Worm (Caenorhabditis elegans) whole organism, early embryonic: ENCODE results near the gene hmp-1.

Experiments
- aly-1 ChIP-seq: sonication (generic microtip); optimal IDR thresholded peaks from 2 replicates; lab custom pipeline; 2016; ENCODE audit warnings: missing genetic modification characterization, missing compliant biosample characterization
- ama-1 ChIP-seq: fragments of 150-350 bp; optimal IDR thresholded peaks from 2 replicates; lab custom pipeline; 2014
- ets-7 ChIP-seq: sonication (generic microtip); optimal IDR thresholded peaks from 2 replicates; lab custom pipeline; 2016; ENCODE audit warnings: missing genotype, missing genetic modification characterization, missing compliant biosample characterization
- flt-1 ChIP-seq: fragments of 200-800 bp; sonication (Bioruptor generic); IDR thresholded peaks from 2 replicates; pipeline ENCODE4 v1.3.6; 2022; ENCODE audit warnings: missing genetic modification characterization, missing compliant biosample characterization
- hnd-1 ChIP-seq: sonication (generic microtip); optimal IDR thresholded peaks from 2 replicates; lab custom pipeline; 2016; ENCODE audit warnings: missing genetic modification characterization, missing compliant biosample characterization
- scrt-1 ChIP-seq: fragments of 200-800 bp; sonication (Bioruptor generic); IDR thresholded peaks from 2 replicates; pipeline ENCODE4 v1.3.6; 2022; ENCODE audit warnings: missing genetic modification characterization, missing compliant biosample characterization
- tbx-11 ChIP-seq: fragments of 200-800 bp; sonication (Bioruptor generic); IDR thresholded peaks from 2 replicates; pipeline ENCODE4 v1.3.6; 2022; ENCODE audit warnings: missing genetic modification characterization, missing compliant biosample characterization
- tra-4 ChIP-seq: sonication (generic microtip); optimal IDR thresholded peaks from 2 replicates; lab custom pipeline; 2017; ENCODE audit warnings: missing genetic modification characterization, missing compliant biosample characterization

DNA sequence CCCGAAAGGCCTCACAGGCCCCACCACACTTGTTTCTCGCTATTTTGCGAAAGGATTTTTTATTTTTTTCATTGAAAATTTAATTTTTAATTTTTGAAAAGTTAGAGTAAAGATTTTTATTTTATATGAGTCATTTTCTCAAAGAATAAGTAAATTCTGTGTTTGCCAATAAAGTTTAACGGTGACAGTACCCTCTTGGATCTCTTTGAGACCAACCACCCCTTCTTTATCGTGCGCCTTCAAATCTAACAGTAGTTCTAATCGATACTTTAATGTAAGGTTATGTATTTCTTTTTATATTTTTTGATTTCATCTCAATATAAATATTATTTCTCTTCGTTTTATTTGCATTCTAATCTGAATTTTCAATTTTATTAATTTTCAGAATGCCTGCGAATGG, at the start of gene hmp-1:
- TF ChIP-seq ets-7 (tag; lab: Kevin White, UChicago) (no peak), scrt-1 (GFP tag; lab: Robert Waterston, UW) (no peak), ama-1 (lab: Kevin White, UChicago) (no peak), aly-1 (tag; lab: Kevin White, UChicago) (no peak), tbx-11 (GFP tag; lab: Robert Waterston, UW) (no peak), hnd-1 (tag; lab: Kevin White, UChicago) (no peak), tra-4 (tag; lab: Kevin White, UChicago) (no peak), flt-1 (GFP tag; lab: Robert Waterston, UW) (no peak)
